Worm (Caenorhabditis elegans) whole organism, young adult: Measurements from ENCODE around the gene T15H9.4.
A peak's percentile ranks its signal among the peaks of the same experiment; 100 is the strongest.

Experiments used
- B0035.1 ChIP-seq: sonication (generic microtip); optimal IDR thresholded peaks from 2 replicates; lab custom pipeline; 2016; ENCODE audit warnings: missing genetic modification characterization, mild to moderate bottlenecking, missing compliant biosample characterization, missing genotype, missing genetic modification reagents
- B0336.3 ChIP-seq: fragments of 200-800 bp; sonication (Bioruptor generic); IDR thresholded peaks from 2 replicates; pipeline ENCODE4 v1.3.6; 2022; ENCODE audit warnings: missing genetic modification characterization, missing compliant biosample characterization
- F10E7.11 ChIP-seq: sonication (generic microtip); optimal IDR thresholded peaks from 2 replicates; lab custom pipeline; 2017; ENCODE audit warnings: mild to moderate bottlenecking, missing genetic modification characterization, moderate library complexity, missing compliant biosample characterization
- F22D6.2 ChIP-seq: sonication (generic microtip); optimal IDR thresholded peaks from 2 replicates; lab custom pipeline; 2016; ENCODE audit warnings: mild to moderate bottlenecking, missing genetic modification characterization, missing compliant biosample characterization
- F49E8.2 ChIP-seq: sonication (generic microtip); optimal IDR thresholded peaks from 3 replicates; lab custom pipeline; 2017; ENCODE audit warnings: missing genetic modification characterization, mild to moderate bottlenecking, missing compliant biosample characterization, antibody characterized with exemption, moderate library complexity; ENCODE audit not compliant: insufficient read depth
- F57C9.4 ChIP-seq: sonication (generic microtip); optimal IDR thresholded peaks from 2 replicates; lab custom pipeline; 2017; ENCODE audit warnings: mild to moderate bottlenecking, missing genetic modification characterization, missing compliant biosample characterization
- K11D2.4 ChIP-seq: fragments of 200-800 bp; sonication (Bioruptor generic); IDR thresholded peaks from 2 replicates; pipeline ENCODE4 v1.3.6; 2022; ENCODE audit warnings: missing genetic modification reagents, missing genetic modification characterization, missing compliant biosample characterization
- K12H6.12 ChIP-seq: fragments of 200-800 bp; sonication (Bioruptor generic); optimal IDR thresholded peaks from 2 replicates; lab custom pipeline; 2018; ENCODE audit warnings: mild to moderate bottlenecking, missing genetic modification characterization, missing compliant biosample characterization
- Y53F4B.3 ChIP-seq: fragments of 200-800 bp; sonication (Bioruptor generic); IDR thresholded peaks from 2 replicates; pipeline ENCODE4 v1.3.6; 2022; ENCODE audit warnings: missing genetic modification reagents, missing genetic modification characterization, missing compliant biosample characterization
- Y56A3A.18 ChIP-seq: fragments of 200-800 bp; sonication (Bioruptor generic); IDR thresholded peaks from 2 replicates; pipeline ENCODE4 v1.3.6; 2022; ENCODE audit warnings: missing genetic modification reagents, missing genetic modification characterization, missing compliant biosample characterization
- Y95B8A.8 ChIP-seq: fragments of 200-800 bp; sonication (Bioruptor generic); IDR thresholded peaks from 2 replicates; pipeline ENCODE4 v1.3.6; 2022; ENCODE audit warnings: missing genetic modification reagents, missing genetic modification characterization, missing compliant biosample characterization
- ZK185.1 ChIP-seq: sonication (generic microtip); optimal IDR thresholded peaks from 2 replicates; lab custom pipeline; 2016; ENCODE audit warnings: mild to moderate bottlenecking, missing genetic modification characterization, missing compliant biosample characterization; ENCODE audit not compliant: poor library complexity, severe bottlenecking
- aptf-3 ChIP-seq: fragments of 200-800 bp; sonication (Bioruptor generic); IDR thresholded peaks from 2 replicates; pipeline ENCODE4 v1.3.6; 2022; ENCODE audit warnings: missing genetic modification characterization, missing compliant biosample characterization
- atf-7 ChIP-seq: sonication (generic microtip); optimal IDR thresholded peaks from 2 replicates; lab custom pipeline; 2017; ENCODE audit warnings: mild to moderate bottlenecking, missing genetic modification characterization, missing compliant biosample characterization
- attf-3 ChIP-seq: fragments of 200-800 bp; sonication (Bioruptor generic); conservative IDR thresholded peaks from 2 replicates; pipeline ENCODE4 v1.3.6; 2022; ENCODE audit warnings: missing genetic modification reagents, missing genetic modification characterization, missing compliant biosample characterization
- attf-5 ChIP-seq: fragments of 200-800 bp; sonication (Bioruptor generic); optimal IDR thresholded peaks from 2 replicates; lab custom pipeline; 2018; ENCODE audit warnings: mild to moderate bottlenecking, missing genetic modification characterization, missing compliant biosample characterization
- bed-1 ChIP-seq: fragments of 200-800 bp; sonication (Bioruptor generic); IDR thresholded peaks from 2 replicates; pipeline ENCODE4 v1.3.6; 2022; ENCODE audit warnings: missing genetic modification reagents, missing genetic modification characterization, missing compliant biosample characterization
- cebp-1 ChIP-seq, 2 experiments: fragments of 200-800 bp in 1 of 2; sonication (Bioruptor generic) in 1 of 2; sonication (generic microtip) in 1 of 2; IDR thresholded peaks in 1 of 2; optimal IDR thresholded peaks in 1 of 2; 2 replicates each; pipeline versions ENCODE4 v1.3.6 to Lab custom; 2017 to 2022; ENCODE audit warnings: missing compliant biosample characterization in 2 of 2, missing genetic modification characterization in 2 of 2, mild to moderate bottlenecking in 1 of 2, missing genetic modification reagents in 1 of 2, moderate library complexity in 1 of 2
- ceh-40 ChIP-seq: fragments of 200-800 bp; sonication (Bioruptor generic); IDR thresholded peaks from 2 replicates; pipeline ENCODE4 v1.3.6; 2022; ENCODE audit warnings: missing genetic modification characterization, missing compliant biosample characterization
- dpff-1 ChIP-seq: sonication (generic microtip); optimal IDR thresholded peaks from 2 replicates; lab custom pipeline; 2017; ENCODE audit warnings: mild to moderate bottlenecking, missing genetic modification characterization, missing compliant biosample characterization
- egl-44 ChIP-seq: fragments of 200-800 bp; sonication (Bioruptor generic); IDR thresholded peaks from 2 replicates; pipeline ENCODE4 v1.3.6; 2022; ENCODE audit warnings: missing genetic modification reagents, missing genetic modification characterization, missing compliant biosample characterization
- hlh-12 ChIP-seq: sonication (generic microtip); optimal IDR thresholded peaks from 2 replicates; lab custom pipeline; 2016; ENCODE audit warnings: missing genetic modification characterization, missing compliant biosample characterization
- hmg-20 ChIP-seq: fragments of 200-800 bp; sonication (Bioruptor generic); IDR thresholded peaks from 2 replicates; pipeline ENCODE4 v1.3.6; 2022; ENCODE audit warnings: missing genetic modification reagents, missing genetic modification characterization, missing compliant biosample characterization
- hrde-1 ChIP-seq: sonication (generic microtip); optimal IDR thresholded peaks from 2 replicates; lab custom pipeline; 2016; ENCODE audit warnings: missing genetic modification characterization, mild to moderate bottlenecking, missing compliant biosample characterization, moderate library complexity, missing genotype, missing genetic modification reagents, borderline replicate concordance
- let-526 ChIP-seq: fragments of 200-800 bp; sonication (Bioruptor generic); IDR thresholded peaks from 2 replicates; pipeline ENCODE4 v1.3.6; 2022; ENCODE audit warnings: missing genetic modification reagents, missing genetic modification characterization, missing compliant biosample characterization
- lin-35 ChIP-seq, 3 experiments: fragments of 150-350 bp in 2 of 3; sonication (generic microtip) in 1 of 3; optimal IDR thresholded peaks; 2 replicates each; lab custom pipeline; 2014 to 2018; ENCODE audit warnings: missing biosample characterization in 3 of 3, missing genetic modification characterization in 3 of 3, missing genetic modification reagents in 3 of 3
- lsl-1 ChIP-seq: fragments of 200-800 bp; sonication (Bioruptor generic); optimal IDR thresholded peaks from 2 replicates; lab custom pipeline; 2018; ENCODE audit warnings: mild to moderate bottlenecking, missing genetic modification characterization, moderate library complexity, missing compliant biosample characterization
- madf-10 ChIP-seq: sonication (generic microtip); optimal IDR thresholded peaks from 2 replicates; lab custom pipeline; 2016; ENCODE audit warnings: mild to moderate bottlenecking, missing genetic modification characterization, missing compliant biosample characterization
- mcd-1 ChIP-seq: fragments of 200-800 bp; sonication (Bioruptor generic); IDR thresholded peaks from 2 replicates; pipeline ENCODE4 v1.3.6; 2022; ENCODE audit warnings: missing genetic modification reagents, missing genetic modification characterization, missing compliant biosample characterization
- mxl-1 ChIP-seq: sonication (generic microtip); optimal IDR thresholded peaks from 2 replicates; lab custom pipeline; 2016; ENCODE audit warnings: missing genetic modification characterization, missing compliant biosample characterization
- nfya-2 ChIP-seq: fragments of 200-800 bp; sonication (Bioruptor generic); IDR thresholded peaks from 2 replicates; pipeline ENCODE4 v1.3.6; 2022; ENCODE audit warnings: missing genetic modification reagents, missing genetic modification characterization, missing compliant biosample characterization
- nhr-80 ChIP-seq: sonication (generic microtip); optimal IDR thresholded peaks from 2 replicates; lab custom pipeline; 2016; ENCODE audit warnings: missing genetic modification characterization, missing compliant biosample characterization
- nhr-90 ChIP-seq: sonication (generic microtip); optimal IDR thresholded peaks from 2 replicates; lab custom pipeline; 2016; ENCODE audit warnings: missing genotype, mild to moderate bottlenecking, missing genetic modification characterization, missing compliant biosample characterization
- pbrm-1 ChIP-seq: fragments of 200-800 bp; sonication (Bioruptor generic); IDR thresholded peaks from 2 replicates; pipeline ENCODE4 v1.3.6; 2022; ENCODE audit warnings: missing genetic modification reagents, missing genetic modification characterization, missing compliant biosample characterization
- rcor-1 ChIP-seq: fragments of 200-800 bp; sonication (Bioruptor generic); IDR thresholded peaks from 2 replicates; pipeline ENCODE4 v1.3.6; 2022; ENCODE audit warnings: missing genetic modification reagents, missing genetic modification characterization, missing compliant biosample characterization
- somi-1 ChIP-seq: fragments of 200-800 bp; sonication (Bioruptor generic); optimal IDR thresholded peaks from 2 replicates; lab custom pipeline; 2018; ENCODE audit warnings: mild to moderate bottlenecking, missing genetic modification characterization, missing compliant biosample characterization
- sptf-2 ChIP-seq: fragments of 200-800 bp; sonication (Bioruptor generic); optimal IDR thresholded peaks from 2 replicates; lab custom pipeline; 2018; ENCODE audit warnings: mild to moderate bottlenecking, missing genetic modification characterization, missing compliant biosample characterization
- tbp1 ChIP-seq: fragments of 200-800 bp; sonication (Bioruptor generic); optimal IDR thresholded peaks from 2 replicates; lab custom pipeline; 2018; ENCODE audit warnings: mild to moderate bottlenecking, missing genetic modification characterization, missing compliant biosample characterization
- tlf-1 ChIP-seq: fragments of 200-800 bp; sonication (Bioruptor generic); optimal IDR thresholded peaks from 2 replicates; lab custom pipeline; 2018; ENCODE audit warnings: mild to moderate bottlenecking, missing genetic modification characterization, missing compliant biosample characterization
- zfh-2 ChIP-seq: fragments of 200-800 bp; sonication (Bioruptor generic); conservative IDR thresholded peaks from 2 replicates; pipeline ENCODE4 v1.3.6; 2022; ENCODE audit warnings: missing genetic modification reagents, missing genetic modification characterization, missing compliant biosample characterization
- zim-3 ChIP-seq: sonication (generic microtip); optimal IDR thresholded peaks from 2 replicates; lab custom pipeline; 2017; ENCODE audit warnings: mild to moderate bottlenecking, missing genetic modification characterization, moderate library complexity, missing compliant biosample characterization
- ztf-18 ChIP-seq: sonication (generic microtip); optimal IDR thresholded peaks from 2 replicates; lab custom pipeline; 2016; ENCODE audit warnings: missing genotype, mild to moderate bottlenecking, missing genetic modification characterization, missing compliant biosample characterization
- ztf-22 ChIP-seq: fragments of 200-800 bp; sonication (Bioruptor generic); optimal IDR thresholded peaks from 2 replicates; lab custom pipeline; 2018; ENCODE audit warnings: mild to moderate bottlenecking, missing genetic modification characterization, moderate library complexity, missing compliant biosample characterization
- ztf-3 ChIP-seq: fragments of 200-800 bp; sonication (Bioruptor generic); optimal IDR thresholded peaks from 2 replicates; lab custom pipeline; 2018; ENCODE audit warnings: mild to moderate bottlenecking, missing genetic modification characterization, missing compliant biosample characterization

T15H9.4 gene

DNA sequence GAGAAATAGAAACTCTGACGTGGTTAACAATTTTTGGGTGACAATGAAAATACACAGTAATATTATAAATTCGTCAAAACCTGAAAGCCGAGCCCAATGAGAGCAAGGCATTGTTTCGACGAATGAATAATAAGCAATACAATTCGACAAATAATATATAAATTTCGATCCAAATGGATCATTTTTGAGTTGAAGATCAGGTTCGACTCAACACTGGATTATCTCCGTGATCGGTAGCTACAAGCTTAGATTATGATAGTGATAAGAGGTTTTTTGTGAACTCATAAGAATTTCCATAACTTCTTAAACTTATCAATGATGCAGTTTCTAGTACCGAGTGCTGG, 6.2 kb downstream of the T15H9.4 start (continued):
- TF ChIP-seq B0035.1 (tag; lab: Kevin White, UChicago), result no peak

DNA sequence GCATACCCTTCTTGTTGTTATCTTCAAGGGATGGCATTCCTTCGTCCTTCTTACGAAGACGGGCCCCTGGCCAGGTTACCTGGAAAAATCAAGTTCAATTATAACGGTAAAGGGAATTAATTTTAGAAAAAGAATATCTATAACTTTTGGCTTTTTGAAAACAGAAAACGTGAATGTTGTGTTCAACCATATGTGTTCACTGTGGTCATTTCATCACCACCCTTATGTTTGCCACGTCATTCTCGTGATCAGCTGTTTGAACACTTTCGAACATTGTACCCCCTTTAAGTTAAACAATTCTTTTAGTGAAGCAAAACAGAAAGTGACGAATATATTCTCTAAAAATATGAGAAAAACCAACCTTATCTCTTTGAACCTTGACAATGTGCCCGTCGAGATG, 7.1 kb downstream of the T15H9.4 start:
- peak; percentile 37 for TF ChIP-seq ZK185.1 (tag; lab: Kevin White, UChicago)
- TF ChIP-seq hlh-12 (tag; lab: Kevin White, UChicago), result no peak
- TF ChIP-seq bed-1 (GFP tag; lab: Robert Waterston, UW), result no peak
- peak; percentile 6 for TF ChIP-seq F10E7.11 (tag; lab: Kevin White, UChicago)
- TF ChIP-seq cebp-1 (GFP tag; IDR thresholded peaks at IDR 0.05; lab: Robert Waterston, UW), result peak; percentile 75
- peak; percentile 75 for TF ChIP-seq cebp-1 (tag; optimal IDR thresholded peaks at IDR 0.05; lab: Kevin White, UChicago)
- TF ChIP-seq let-526 (GFP tag; lab: Robert Waterston, UW), result peak; percentile 16; the same call in 1 of the 2 replicates
- TF ChIP-seq zim-3 (tag; lab: Kevin White, UChicago), result peak; percentile 36
- 0 out of 2 replicates have a peak, but pooled peaks have one; percentile 5 for TF ChIP-seq Y95B8A.8 (GFP tag; lab: Robert Waterston, UW)
- TF ChIP-seq hmg-20 (GFP tag; lab: Robert Waterston, UW), result no peak
- no peak for TF ChIP-seq atf-7 (tag; lab: Kevin White, UChicago)

DNA sequence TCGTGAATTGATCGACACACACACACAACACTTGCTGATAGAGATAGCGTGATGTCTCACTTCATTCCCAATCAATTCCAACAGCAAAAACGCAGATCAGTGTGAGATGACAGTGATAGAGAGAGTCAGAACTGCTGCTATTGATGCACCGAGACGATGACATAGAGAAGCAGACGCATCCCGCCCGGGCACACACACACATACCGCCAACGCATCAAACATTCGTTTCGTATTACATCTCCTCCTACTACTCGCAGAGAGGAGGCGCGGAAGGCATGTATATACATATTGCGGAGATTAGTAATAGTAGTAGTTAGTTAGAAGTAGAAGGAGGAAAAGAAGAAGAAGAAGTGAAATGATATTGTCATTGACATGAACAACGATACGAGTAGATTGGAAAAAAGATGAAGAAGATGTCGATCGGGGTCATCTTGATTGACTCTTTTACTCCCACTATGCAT, 7.8 kb downstream of the T15H9.4 start:
- TF ChIP-seq K11D2.4 (GFP tag; lab: Robert Waterston, UW) (peak; percentile 19; the same call in 1 of the 2 replicates), lin-35 (GFP tag; optimal IDR thresholded peaks at IDR 0.05; lab: Kevin White, UChicago) (no peak), lsl-1 (GFP tag; lab: Kevin White, UChicago) (no peak), F10E7.11 (tag; lab: Kevin White, UChicago) (no peak), ztf-18 (no peak), mxl-1 (tag; lab: Kevin White, UChicago) (no peak), pbrm-1 (GFP tag; lab: Robert Waterston, UW) (no peak), hrde-1 (no peak), B0336.3 (GFP tag; lab: Robert Waterston, UW) (peak; percentile 41; the same call in 1 of the 2 replicates), atf-7 (tag; lab: Kevin White, UChicago) (peak; percentile 47), sptf-2 (GFP tag; lab: Kevin White, UChicago) (no peak), aptf-3 (GFP tag; lab: Robert Waterston, UW) (no peak), zfh-2 (GFP tag; lab: Robert Waterston, UW) (0 out of 2 replicates have a peak, but pooled peaks have one; percentile 25), B0035.1 (tag; lab: Kevin White, UChicago) (no peak), nhr-90 (tag; lab: Kevin White, UChicago) (peak; percentile 50), ztf-22 (GFP tag; lab: Kevin White, UChicago) (peak; percentile 76), egl-44 (GFP tag; lab: Robert Waterston, UW) (peak; percentile 56; the same call in 1 of the 2 replicates), ztf-3 (GFP tag; lab: Kevin White, UChicago) (no peak), mcd-1 (GFP tag; lab: Robert Waterston, UW) (peak; percentile 35; the same call in 1 of the 2 replicates), Y56A3A.18 (0 out of 2 replicates have a peak, but pooled peaks have one; percentile 36), K12H6.12 (peak; percentile 25), attf-5 (peak; percentile 50), nfya-2 (GFP tag; lab: Robert Waterston, UW) (no peak), madf-10 (tag; lab: Kevin White, UChicago) (peak; percentile 15), nhr-80 (tag; lab: Kevin White, UChicago) (peak; percentile 92), ceh-40 (no peak), F57C9.4 (tag; lab: Kevin White, UChicago) (peak; percentile 43), tlf-1 (GFP tag; lab: Kevin White, UChicago) (no peak), F49E8.2 (tag; lab: Kevin White, UChicago) (no peak), rcor-1 (no peak), let-526 (GFP tag; lab: Robert Waterston, UW) (no peak), attf-3 (GFP tag; lab: Robert Waterston, UW) (no peak), dpff-1 (tag; lab: Kevin White, UChicago) (no peak), Y53F4B.3 (no peak), tbp1 (no peak), F22D6.2 (tag; lab: Kevin White, UChicago) (peak; percentile 5), somi-1 (GFP tag; lab: Kevin White, UChicago) (peak; percentile 56)
